Worm (Caenorhabditis elegans) whole organism, L4/young adult: ENCODE measurements around the gene F54B8.1.

ENCODE experiments used
- W03F9.2 ChIP-seq: fragments of 150-350 bp; optimal IDR thresholded peaks from 2 replicates; lab custom pipeline; 2014; ENCODE audit warnings: missing biosample characterization, missing genetic modification characterization
- dao-5 ChIP-seq: sonication (generic microtip); optimal IDR thresholded peaks from 2 replicates; lab custom pipeline; 2016; ENCODE audit warnings: missing genotype, missing genetic modification characterization, moderate library complexity, missing compliant biosample characterization
- him-1 ChIP-seq: sonication (generic microtip); optimal IDR thresholded peaks from 2 replicates; lab custom pipeline; 2016; ENCODE audit warnings: missing genotype, missing genetic modification reagents, missing genetic modification characterization, missing compliant biosample characterization

DNA sequence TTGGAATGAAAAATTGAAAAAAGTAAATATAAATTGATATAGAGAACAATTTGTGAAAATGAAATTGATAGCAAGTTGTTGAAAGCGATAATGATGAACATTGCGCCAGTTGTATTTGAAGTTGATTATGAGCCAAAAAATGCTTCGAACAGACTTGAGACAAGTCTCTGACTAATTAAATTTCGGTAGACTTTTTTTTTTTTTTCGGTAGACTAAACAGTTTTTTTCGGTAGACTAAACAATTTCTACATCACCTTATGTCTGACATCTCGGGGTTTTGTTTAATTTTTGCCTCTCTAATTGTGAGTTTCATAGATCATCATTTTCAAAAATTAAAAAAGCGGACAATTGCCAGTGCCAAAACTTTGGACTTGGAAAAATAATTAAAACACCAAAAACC lies 23.1 kb downstream of the F54B8.1 start, which contains the start of gene srbc-54:
- TF ChIP-seq W03F9.2 (tag; lab: Kevin White, UChicago) (no peak), him-1 (tag; lab: Kevin White, UChicago) (no peak), dao-5 (tag; lab: Kevin White, UChicago) (no peak)
